Fruit fly (Drosophila melanogaster): ENCODE results near the gene acs.

DNA sequence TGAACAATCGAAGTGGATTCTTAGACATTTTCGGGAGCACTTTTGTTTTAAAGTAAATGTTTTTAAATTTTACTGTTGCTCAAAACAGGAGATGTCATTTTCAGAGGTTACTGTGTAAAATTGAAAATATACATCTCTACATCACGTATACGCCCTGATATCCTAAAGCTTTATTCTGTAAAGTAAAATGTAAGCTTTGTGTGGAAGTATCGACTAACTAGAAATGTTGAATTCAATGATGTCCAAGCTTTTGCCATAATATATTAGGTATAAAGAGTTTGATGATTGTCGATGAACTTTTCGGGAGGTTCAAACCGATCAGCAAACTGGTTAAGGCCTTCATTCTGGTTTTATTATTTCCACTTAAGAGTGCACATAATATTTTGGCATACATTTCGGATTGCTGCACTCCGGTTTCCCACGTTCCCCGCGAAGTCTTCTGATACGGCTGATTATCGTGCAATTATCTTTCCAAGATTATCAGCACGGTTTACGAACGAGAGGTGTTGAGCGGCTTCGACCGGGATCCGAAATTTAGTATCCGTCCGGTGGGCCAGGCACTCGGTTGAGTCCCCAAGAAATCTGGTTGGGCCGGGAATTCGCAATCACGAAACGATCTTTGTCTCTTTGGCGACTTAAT lies at the start of gene acs, which contains the start of gene CG11815:
- TF ChIP-seq ranshi (GFP tag; IDR thresholded peaks at IDR 0.05) (no peak), luna (GFP tag; optimal IDR thresholded peaks at IDR 0.05) (no peak), Sry-β (GFP tag; optimal IDR thresholded peaks at IDR 0.05) (no peak), CG4424 (GFP tag; optimal IDR thresholded peaks at IDR 0.05) (no peak), CG18476 (GFP tag; optimal IDR thresholded peaks at IDR 0.05) (no peak), NK7.1 (GFP tag; optimal IDR thresholded peaks at IDR 0.05) (no peak), Doc2 (GFP tag; IDR thresholded peaks at IDR 0.05) (no peak), Camta (GFP tag; optimal IDR thresholded peaks at IDR 0.05) (no peak), pho (GFP tag; optimal IDR thresholded peaks at IDR 0.05) (no peak), mirr (GFP tag; optimal IDR thresholded peaks at IDR 0.05) (no peak), ap (GFP tag; IDR thresholded peaks at IDR 0.05) (no peak)

All from whole organism, embryonic.